Worm (Caenorhabditis elegans): Measurements from ENCODE around the gene rfc-3.

The rfc-3 gene

ce11 chrIV:13056026-13056425 lies 39.5 kb upstream of the rfc-3 start, which contains the start of gene scl-1:
scl-1 (plus strand) TSS chrIV:13056326.
- TF ChIP-seq lim-6 (tag; optimal IDR thresholded peaks at IDR 0.05) (no peak), ttx-3 (tag; optimal IDR thresholded peaks at IDR 0.05) (no peak), ceh-2 (tag; optimal IDR thresholded peaks at IDR 0.05) (no peak), pros-1 (tag; optimal IDR thresholded peaks at IDR 0.05) (no peak), elt-2 (tag; optimal IDR thresholded peaks at IDR 0.05) (no peak), C38D4.7 (GFP tag; optimal IDR thresholded peaks at IDR 0.05) (no peak), ceh-18 (tag; optimal IDR thresholded peaks at IDR 0.05) (no peak), tbx-7 (tag; optimal IDR thresholded peaks at IDR 0.05) (no peak)

- TF ChIP-seq ttx-3 (tag; optimal IDR thresholded peaks at IDR 0.05) (no peak), ceh-14 (tag; optimal IDR thresholded peaks at IDR 0.05) (no peak), hlh-15 (tag; optimal IDR thresholded peaks at IDR 0.05) (no peak), ceh-48 (tag; optimal IDR thresholded peaks at IDR 0.05) (no peak), syd-9 (tag; optimal IDR thresholded peaks at IDR 0.05) (no peak), ets-4 (tag; optimal IDR thresholded peaks at IDR 0.05) (no peak), sox-2 (GFP tag; IDR thresholded peaks at IDR 0.05) (no peak), ceh-6 (GFP tag; optimal IDR thresholded peaks at IDR 0.05) (no peak), fkh-10 (GFP tag; optimal IDR thresholded peaks at IDR 0.05) (no peak), sox-4 (tag; optimal IDR thresholded peaks at IDR 0.05) (no peak), ama-1 (optimal IDR thresholded peaks at IDR 0.05) (no peak), pqm-1 (tag; optimal IDR thresholded peaks at IDR 0.05) (no peak), nhr-232 (tag; optimal IDR thresholded peaks at IDR 0.05) (no peak), rnt-1 (tag; optimal IDR thresholded peaks at IDR 0.05) (no peak), unc-42 (tag; optimal IDR thresholded peaks at IDR 0.05) (no peak), dve-1 (tag; optimal IDR thresholded peaks at IDR 0.05) (no peak)
These were observed 38.1 kb upstream of the rfc-3 start, which contains the start of gene scl-2 for ce11 chrIV:13057418-13057817. scl-2 (plus strand) TSS chrIV:13057710.

ce11 chrIV:13059284-13059683 lies 36.3 kb upstream of the rfc-3 start, which contains the start of gene scl-3:
scl-3 (plus strand) TSS chrIV:13059584.
- TF ChIP-seq ets-4 (tag; optimal IDR thresholded peaks at IDR 0.05) (no peak), ceh-24 (tag; optimal IDR thresholded peaks at IDR 0.05) (no peak), T23F11.4 (GFP tag; optimal IDR thresholded peaks at IDR 0.05) (no peak), ceh-31 (tag; optimal IDR thresholded peaks at IDR 0.05) (no peak), fkh-10 (GFP tag; optimal IDR thresholded peaks at IDR 0.05) (no peak), fkh-6 (tag; optimal IDR thresholded peaks at IDR 0.05) (no peak), hlh-15 (tag; optimal IDR thresholded peaks at IDR 0.05) (no peak), ztf-16 (tag; optimal IDR thresholded peaks at IDR 0.05) (no peak), ceh-48 (tag; optimal IDR thresholded peaks at IDR 0.05) (no peak), K02D7.2 (tag; optimal IDR thresholded peaks at IDR 0.05) (no peak), F13H6.1 (tag; optimal IDR thresholded peaks at IDR 0.05) (no peak)

ce11 chrIV:13063714-13064113 lies 31.8 kb upstream of the rfc-3 start, which contains the start of gene scl-5:
scl-5 (plus strand) TSS chrIV:13064014.
- TF ChIP-seq pha-4 (tag; optimal IDR thresholded peaks at IDR 0.05) = no peak
- TF ChIP-seq pag-3 (tag; optimal IDR thresholded peaks at IDR 0.05; ENCODE audit: borderline replicate concordance) = no peak
- no peak for TF ChIP-seq gmeb-2 (tag; optimal IDR thresholded peaks at IDR 0.05)
- no peak for TF ChIP-seq ets-4 (tag; optimal IDR thresholded peaks at IDR 0.05)
- TF ChIP-seq T23F11.4 (GFP tag; optimal IDR thresholded peaks at IDR 0.05) = no peak
- no peak for TF ChIP-seq eyg-1 (tag; optimal IDR thresholded peaks at IDR 0.05)
- no peak for TF ChIP-seq fax-1 (tag; optimal IDR thresholded peaks at IDR 0.05)
- TF ChIP-seq sox-4 (tag; optimal IDR thresholded peaks at IDR 0.05) = no peak

- peak; percentile 37 for TF ChIP-seq elt-4 (tag; optimal IDR thresholded peaks at IDR 0.05)
- TF ChIP-seq eyg-1 (tag; optimal IDR thresholded peaks at IDR 0.05) = no peak
These were observed 29.5 kb upstream of the rfc-3 start for ce11 chrIV:13066044-13066443.
